Fruit fly (Drosophila melanogaster): ENCODE data around the gene CG6118.

The CG6118 gene

dm6 chr3R:15434676-15435075 lies at the start of gene CG6118:
Gene CG6118 (minus strand): TSS chr3R:15434738.
- TF ChIP-seq noc (tag; optimal IDR thresholded peaks at IDR 0.05): no peak

- TF ChIP-seq noc (tag; optimal IDR thresholded peaks at IDR 0.05): no peak
These were observed 48.3 kb upstream of the CG6118 start, which contains the start of gene Rh6 for dm6 chr3R:15482858-15483257. Gene Rh6 (plus strand): TSS chr3R:15483158.

DNA sequence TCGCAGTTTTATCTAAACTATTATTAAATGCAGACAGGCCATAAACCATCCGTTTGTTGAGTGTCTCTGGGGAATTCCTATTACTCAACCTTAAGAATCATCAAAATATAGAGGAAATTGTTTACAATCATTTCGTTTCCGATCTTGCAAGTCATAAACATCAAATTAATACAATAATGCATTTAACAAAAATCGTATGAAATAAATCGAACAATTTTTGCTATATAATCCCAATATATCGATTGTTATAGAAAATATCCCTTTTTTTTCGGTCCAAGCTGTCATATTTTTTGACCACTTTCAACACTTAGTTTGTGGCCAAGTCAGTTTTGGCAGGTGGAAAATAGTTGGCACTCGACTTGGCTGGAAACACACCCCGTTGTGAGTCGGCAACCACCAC lies 47.1 kb upstream of the CG6118 start, which contains the start of gene B9d1:
Gene B9d1 (plus strand): TSS at position 301 of the 400 bp plus-strand sequence.
- TF ChIP-seq noc (tag; optimal IDR thresholded peaks at IDR 0.05): no peak

- TF ChIP-seq noc (tag; optimal IDR thresholded peaks at IDR 0.05): no peak
These were observed 45.5 kb upstream of the CG6118 start for dm6 chr3R:15480068-15480467.

DNA sequence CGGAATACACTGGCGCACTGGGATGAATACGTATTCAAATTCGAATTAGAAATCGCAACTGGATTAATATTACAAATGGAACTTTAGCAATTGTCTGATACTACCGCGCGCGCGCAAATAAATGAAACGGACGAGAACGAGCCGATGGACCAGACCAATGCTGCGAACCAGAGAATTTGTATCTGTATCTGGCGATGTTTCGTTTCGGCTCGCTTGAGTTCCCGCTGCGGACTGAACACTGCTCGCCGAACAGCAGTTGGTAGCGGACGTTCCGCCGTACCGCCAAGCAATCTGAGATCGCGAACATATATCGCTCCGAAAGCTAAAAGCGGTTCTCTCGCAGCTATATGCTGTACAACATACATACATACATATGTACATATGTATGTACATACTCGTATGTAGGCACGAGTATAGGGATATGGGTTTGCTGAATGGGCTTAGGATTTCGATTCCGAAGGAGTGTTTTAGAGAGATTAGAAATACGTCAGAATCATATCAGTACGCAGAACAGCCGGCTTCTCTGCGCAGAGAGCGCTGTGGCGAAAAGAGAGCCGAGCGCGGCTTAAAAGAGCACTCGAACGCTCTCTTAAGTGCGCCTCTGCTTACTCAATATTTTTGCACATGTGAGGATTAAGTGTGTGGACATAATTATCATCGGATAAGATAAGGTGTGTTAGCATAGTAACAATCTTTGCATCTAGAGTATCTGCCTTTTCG lies 41.6 kb upstream of the CG6118 start, which contains the start of gene AdamTS-A:
Gene AdamTS-A (minus strand): TSS at position 221 of the 720 bp plus-strand sequence.
- TF ChIP-seq noc (tag; optimal IDR thresholded peaks at IDR 0.05): no peak

dm6 chr3R:15474820-15475219 lies 40.3 kb upstream of the CG6118 start:
- no peak for TF ChIP-seq noc (tag; optimal IDR thresholded peaks at IDR 0.05)

dm6 chr3R:15473360-15473938 lies 38.9 kb upstream of the CG6118 start:
- TF ChIP-seq noc (tag; optimal IDR thresholded peaks at IDR 0.05): no peak

DNA sequence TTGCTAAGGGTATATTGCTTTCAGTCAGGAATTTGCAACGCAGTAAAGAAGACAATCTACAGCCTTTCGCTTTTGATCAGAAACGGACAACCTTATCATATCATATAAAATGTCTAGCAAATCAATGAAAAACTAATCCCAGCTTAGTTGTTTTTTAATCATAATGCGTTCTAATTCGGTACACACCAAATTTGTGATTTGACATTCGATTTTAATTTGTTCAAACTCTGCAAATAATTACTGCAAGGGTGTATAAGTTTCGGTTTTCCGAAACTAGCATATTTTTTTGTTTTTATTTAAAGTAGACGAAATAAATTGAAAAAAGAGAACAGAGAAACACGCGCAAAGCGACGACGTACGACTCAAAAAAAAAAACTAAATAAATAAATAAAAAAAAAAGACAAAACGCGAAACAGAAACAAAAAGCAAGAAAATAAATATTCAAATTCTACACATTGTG lies 38.2 kb upstream of the CG6118 start:
- peak; percentile 90 for TF ChIP-seq noc (tag; optimal IDR thresholded peaks at IDR 0.05)

- peak; percentile 29 for TF ChIP-seq noc (tag; optimal IDR thresholded peaks at IDR 0.05)
These were observed 37.2 kb upstream of the CG6118 start for dm6 chr3R:15471742-15472141.

DNA sequence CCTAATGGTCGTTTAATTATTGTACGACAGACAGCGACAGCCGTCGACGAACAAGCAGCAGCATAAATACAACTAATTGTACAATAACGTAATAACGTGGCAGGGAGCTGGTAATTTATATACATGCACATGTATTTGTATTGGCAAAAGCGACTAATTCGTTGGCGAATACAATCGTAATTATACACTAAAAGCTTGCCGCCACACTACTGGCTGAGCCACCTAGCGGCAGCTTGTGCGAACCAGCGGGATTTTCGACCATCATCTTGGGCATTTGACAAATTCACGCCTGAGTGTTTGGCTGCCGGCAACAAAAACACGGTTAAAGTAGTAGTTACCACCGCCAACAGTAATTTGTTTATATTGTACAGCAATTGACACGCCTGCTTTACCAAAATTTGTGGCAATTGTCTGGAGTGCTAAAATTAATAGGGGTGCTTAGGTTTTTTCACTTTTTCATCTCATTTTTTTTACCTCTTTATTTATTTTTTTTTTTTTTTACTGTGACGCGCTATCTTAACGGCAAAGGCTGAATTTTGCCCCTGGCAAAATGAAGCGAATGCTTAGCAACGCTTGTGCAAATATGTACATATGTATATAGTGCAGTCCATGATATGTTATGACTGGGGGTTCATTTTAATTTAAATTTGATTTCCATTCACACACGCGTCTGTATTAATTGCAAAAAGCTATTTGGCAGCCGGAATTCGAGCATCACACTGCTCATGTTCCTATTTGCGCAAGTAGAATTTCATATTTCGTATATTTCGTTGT lies 33.6 kb upstream of the CG6118 start:
- TF ChIP-seq noc (tag; optimal IDR thresholded peaks at IDR 0.05): no peak

- no peak for TF ChIP-seq noc (tag; optimal IDR thresholded peaks at IDR 0.05)
These were observed 28.6 kb upstream of the CG6118 start for dm6 chr3R:15463172-15463571.

DNA sequence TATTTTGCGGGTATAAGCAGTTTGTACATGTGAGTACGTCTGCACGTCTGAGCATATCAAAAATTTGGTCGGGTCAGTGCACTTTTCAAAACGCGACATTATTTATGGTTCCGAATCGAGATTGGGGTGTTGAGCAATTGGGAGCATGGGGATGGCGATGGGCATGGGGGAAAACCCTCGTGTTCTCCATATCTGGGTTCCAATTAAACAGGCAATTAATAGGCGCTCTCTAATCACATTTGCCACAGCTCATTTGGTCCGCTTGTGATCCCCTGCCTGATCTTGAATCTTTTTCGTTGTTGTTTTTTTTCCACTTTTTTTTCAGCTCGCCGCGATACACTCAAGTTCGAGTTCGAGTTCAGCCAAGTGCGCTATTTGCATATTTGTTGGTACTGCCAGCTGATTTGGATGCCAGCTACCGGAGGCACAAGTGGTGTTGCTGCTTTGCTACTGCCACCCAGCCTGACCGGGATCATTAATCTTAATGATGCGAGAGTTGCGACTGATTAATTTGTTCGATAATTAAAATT lies 23.7 kb upstream of the CG6118 start:
- TF ChIP-seq noc (tag; optimal IDR thresholded peaks at IDR 0.05): peak; percentile 48

DNA sequence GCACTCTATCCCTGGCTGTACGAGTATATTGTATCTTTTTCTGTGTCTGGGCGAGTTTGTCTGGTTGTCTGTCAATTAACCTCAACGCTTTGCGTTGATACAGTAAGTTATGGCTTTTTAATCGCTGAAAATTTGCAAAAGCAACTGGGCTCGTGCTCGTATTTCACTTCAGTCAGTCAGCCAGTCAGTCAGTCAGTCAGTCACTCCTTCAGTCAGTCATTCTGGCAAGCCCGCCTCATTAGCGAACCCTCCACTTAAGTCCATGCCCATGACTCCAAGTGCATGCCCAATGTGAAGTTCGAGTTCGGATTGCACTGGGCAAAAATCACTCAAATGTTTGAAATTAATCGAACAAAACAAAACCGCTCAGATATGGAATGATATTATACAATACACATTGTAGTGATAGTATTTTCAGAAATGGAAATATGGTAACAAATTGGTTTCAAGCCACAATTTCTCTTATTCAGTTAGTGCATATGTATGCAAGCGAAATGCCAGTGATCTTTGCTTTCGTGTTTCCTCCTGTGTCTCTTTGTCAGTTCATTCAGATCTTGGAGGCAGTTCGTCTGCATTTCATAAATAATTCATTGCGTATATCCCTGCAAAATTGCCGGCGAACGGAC lies 23.0 kb upstream of the CG6118 start:
- no peak for TF ChIP-seq noc (tag; optimal IDR thresholded peaks at IDR 0.05)

DNA sequence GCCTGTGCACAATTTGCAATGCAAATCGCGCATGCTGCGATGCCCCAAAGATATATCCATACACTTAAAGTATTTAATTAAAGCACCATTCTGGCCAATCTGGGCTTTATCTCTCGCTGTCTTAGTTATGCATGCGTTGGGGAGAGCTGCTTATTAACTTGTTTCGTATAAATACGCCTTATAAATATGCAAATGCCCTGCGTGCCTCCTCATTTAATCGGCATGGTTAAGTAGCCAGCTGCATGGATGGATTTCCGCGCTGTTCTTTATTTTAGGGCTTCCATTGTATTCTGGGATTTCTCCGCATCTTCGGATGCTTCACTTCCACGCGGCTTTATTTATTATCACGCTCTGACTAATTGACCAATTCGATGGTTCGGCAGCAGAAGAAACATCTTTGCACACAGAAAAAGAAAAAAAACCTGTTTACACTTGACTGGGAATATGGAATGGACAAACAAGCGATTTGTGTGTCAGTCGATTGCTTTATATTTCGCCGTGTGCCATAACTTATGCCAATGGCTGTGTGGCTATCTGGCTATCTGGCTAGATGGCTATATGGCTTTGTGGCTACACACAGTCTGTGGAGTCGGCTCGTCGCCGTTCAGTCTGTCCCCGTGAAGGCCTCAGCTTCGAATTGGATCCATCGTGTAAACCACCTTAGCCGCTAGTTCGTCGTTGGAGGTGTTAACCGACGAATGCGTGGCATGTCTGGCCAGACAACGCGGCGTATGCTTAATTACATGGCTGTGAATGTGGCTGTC lies 17.0 kb upstream of the CG6118 start:
- peak; percentile 37 for TF ChIP-seq noc (tag; optimal IDR thresholded peaks at IDR 0.05)

DNA sequence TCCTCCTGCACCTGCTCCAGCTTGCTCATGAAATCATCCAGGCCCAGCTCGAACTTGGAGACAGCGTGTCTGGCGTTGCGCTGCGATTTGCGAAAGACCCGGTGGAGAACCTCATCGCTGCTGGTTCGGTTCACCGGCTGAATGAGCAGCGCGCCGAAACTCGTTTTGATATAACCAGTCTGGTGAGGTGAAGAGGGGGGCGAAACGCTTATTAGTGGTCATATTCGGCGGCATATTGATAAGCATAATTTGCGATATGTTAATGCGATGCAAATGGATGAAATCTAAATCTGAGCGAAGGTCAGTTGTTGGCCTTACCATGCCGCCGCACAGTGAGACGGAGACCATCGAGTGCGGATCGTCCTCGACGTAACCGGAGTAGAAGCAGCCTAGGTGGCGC lies 14.1 kb upstream of the CG6118 start:
- TF ChIP-seq noc (tag; optimal IDR thresholded peaks at IDR 0.05): no peak
